Worm (Caenorhabditis elegans): ENCODE data around the gene C24H12.8.

Gene C24H12.8

ce11 chrII:410832-411231, 12.2 kb downstream of the C24H12.8 start, which contains the start of the genes dnsn-1 and C24H12.4 (continued):
- TF ChIP-seq unc-98 (GFP tag; IDR thresholded peaks at IDR 0.05) (peak; percentile 62; the same call in 1 of the 2 replicates), C16A3.4 (tag; optimal IDR thresholded peaks at IDR 0.05) (peak; percentile 96), nhr-77 (tag; optimal IDR thresholded peaks at IDR 0.05) (peak; percentile 79), efl-1 (optimal IDR thresholded peaks at IDR 0.05) (peak; percentile 97), efl-1 (GFP tag; optimal IDR thresholded peaks at IDR 0.05 in 1 of 2) (peak; percentile 95 to 100), fkh-4 (tag; optimal IDR thresholded peaks at IDR 0.05; ENCODE audit: borderline replicate concordance) (peak; percentile 31), jun-1 (tag; optimal IDR thresholded peaks at IDR 0.05) (peak; percentile 88), snpc-4 (tag; optimal IDR thresholded peaks at IDR 0.05) (peak; percentile 86), nhr-19 (GFP tag; conservative IDR thresholded peaks at IDR 0.05) (peak; percentile 95), aly-2 (tag; optimal IDR thresholded peaks at IDR 0.05) (peak; percentile 83), ceh-90 (tag; optimal IDR thresholded peaks at IDR 0.05) (peak; percentile 29), ceh-82 (tag; optimal IDR thresholded peaks at IDR 0.05) (peak; percentile 96 to 98 (median 97)), snu-23 (GFP tag; optimal IDR thresholded peaks at IDR 0.05) (peak; percentile 98), pag-3 (tag; optimal IDR thresholded peaks at IDR 0.05; ENCODE audit: borderline replicate concordance, insufficient read depth) (peak; percentile 31), efl-3 (GFP tag; optimal IDR thresholded peaks at IDR 0.05) (peak; percentile 71), nhr-76 (tag; optimal IDR thresholded peaks at IDR 0.05) (no peak), nhr-12 (tag; optimal IDR thresholded peaks at IDR 0.05) (no peak), mef-2 (tag; optimal IDR thresholded peaks at IDR 0.05) (peak; percentile 49), ets-5 (GFP tag; IDR thresholded peaks at IDR 0.05) (no peak), lin-13 (GFP tag; optimal IDR thresholded peaks at IDR 0.05) (peak; percentile 93), dpl-1 (GFP tag; optimal IDR thresholded peaks at IDR 0.05) (peak; percentile 96 to 97 (median 96)), dsc-1 (tag; optimal IDR thresholded peaks at IDR 0.05) (peak; percentile 97), nhr-28 (tag; optimal IDR thresholded peaks at IDR 0.05) (no peak), pax-3 (tag; optimal IDR thresholded peaks at IDR 0.05) (peak; percentile 87), nhr-20 (tag; optimal IDR thresholded peaks at IDR 0.05) (peak; percentile 96), mdl-1 (tag; optimal IDR thresholded peaks at IDR 0.05) (peak in 1 of 2 experiments; percentile 88), sox-4 (tag; optimal IDR thresholded peaks at IDR 0.05) (peak; percentile 90), swsn-7 (tag; optimal IDR thresholded peaks at IDR 0.05) (peak; percentile 97), sup-37 (GFP tag; optimal IDR thresholded peaks at IDR 0.05) (peak; percentile 90), skn-1 (tag; optimal IDR thresholded peaks at IDR 0.05) (peak; percentile 95), hlh-17 (GFP tag; optimal IDR thresholded peaks at IDR 0.05; ENCODE audit: borderline replicate concordance) (no peak), isw-1 (GFP tag; IDR thresholded peaks at IDR 0.05) (peak; percentile 96)

ce11 chrII:402435-402834, 20.6 kb downstream of the C24H12.8 start, which contains the start of gene clec-10:
TSS of gene clec-10 (plus strand) at chrII:402678.
- peak; percentile 19 for TF ChIP-seq elt-2 (tag; optimal IDR thresholded peaks at IDR 0.05)
- no peak for TF ChIP-seq efl-1 (optimal IDR thresholded peaks at IDR 0.05)
- peak in 1 of 2 experiments; percentile 82 for TF ChIP-seq efl-1 (GFP tag; optimal IDR thresholded peaks at IDR 0.05 in 1 of 2)
- no peak for TF ChIP-seq fos-1 (tag; optimal IDR thresholded peaks at IDR 0.05)

ce11 chrII:401211-401610, 21.8 kb downstream of the C24H12.8 start:
- TF ChIP-seq lin-13 (GFP tag; optimal IDR thresholded peaks at IDR 0.05) (no peak), egl-27 (tag; optimal IDR thresholded peaks at IDR 0.05) (no peak), fkh-8 (tag; optimal IDR thresholded peaks at IDR 0.05) (peak; percentile 53), mep-1 (tag; optimal IDR thresholded peaks at IDR 0.05) (peak; percentile 26), lin-14 (GFP tag; optimal IDR thresholded peaks at IDR 0.05) (peak; percentile 77), elt-2 (tag; optimal IDR thresholded peaks at IDR 0.05) (no peak), unc-98 (GFP tag; IDR thresholded peaks at IDR 0.05) (no peak), swsn-7 (tag; optimal IDR thresholded peaks at IDR 0.05) (peak; percentile 26), ceh-82 (tag; optimal IDR thresholded peaks at IDR 0.05) (peak in 1 of 3 experiments; percentile 51), efl-1 (optimal IDR thresholded peaks at IDR 0.05) (peak in 1 of 2 experiments; percentile 22), efl-1 (GFP tag; optimal IDR thresholded peaks at IDR 0.05 in 1 of 2) (peak in 1 of 2 experiments; percentile 70), fkh-10 (GFP tag; optimal IDR thresholded peaks at IDR 0.05) (peak; percentile 45), jun-1 (tag; optimal IDR thresholded peaks at IDR 0.05) (no peak), nhr-47 (tag; optimal IDR thresholded peaks at IDR 0.05) (peak; percentile 31), lin-35 (GFP tag; optimal IDR thresholded peaks at IDR 0.05) (peak in 1 of 2 experiments; percentile 26), lsy-2 (tag; optimal IDR thresholded peaks at IDR 0.05) (peak in 1 of 2 experiments; percentile 4), dpl-1 (GFP tag; optimal IDR thresholded peaks at IDR 0.05) (peak in 1 of 3 experiments; percentile 39), tbx-2 (tag; optimal IDR thresholded peaks at IDR 0.05) (peak; percentile 19), snu-23 (GFP tag; optimal IDR thresholded peaks at IDR 0.05) (peak; percentile 28)

Data from whole organism, L1 larva.